Worm (Caenorhabditis elegans) whole organism, L3 larva: ENCODE measurements around the gene ptc-3.

Experiments
- R02D3.7 ChIP-seq: fragments of 150-350 bp; optimal IDR thresholded peaks from 2 replicates; lab custom pipeline; 2014; ENCODE audit warnings: missing biosample characterization, missing genetic modification characterization
- ZK546.5 ChIP-seq: sonication (generic microtip); optimal IDR thresholded peaks from 2 replicates; lab custom pipeline; 2017; ENCODE audit warnings: missing biosample characterization, missing genetic modification characterization
- ama-1 ChIP-seq: fragments of 150-350 bp; optimal IDR thresholded peaks from 2 replicates; lab custom pipeline; 2018
- ceh-16 ChIP-seq: sonication (generic microtip); optimal IDR thresholded peaks from 2 replicates; lab custom pipeline; 2017; ENCODE audit warnings: missing biosample characterization, missing genetic modification characterization
- ceh-28 ChIP-seq: fragments of 150-350 bp; optimal IDR thresholded peaks from 2 replicates; lab custom pipeline; 2014; ENCODE audit warnings: missing biosample characterization, missing genetic modification reagents, missing genetic modification characterization
- ceh-9 ChIP-seq: sonication (generic microtip); optimal IDR thresholded peaks from 2 replicates; lab custom pipeline; 2018; ENCODE audit warnings: missing biosample characterization, missing genetic modification characterization
- daf-12 ChIP-seq: fragments of 150-350 bp; optimal IDR thresholded peaks from 2 replicates; lab custom pipeline; 2014; ENCODE audit warnings: missing biosample characterization, missing genetic modification reagents, missing genetic modification characterization
- egl-5 ChIP-seq: fragments of 150-350 bp; optimal IDR thresholded peaks from 2 replicates; lab custom pipeline; 2017; ENCODE audit warnings: missing biosample characterization, missing genetic modification reagents, missing genetic modification characterization, inconsistent platforms
- elt-1 ChIP-seq: fragments of 150-350 bp; optimal IDR thresholded peaks from 2 replicates; lab custom pipeline; 2014; ENCODE audit warnings: missing biosample characterization, missing genetic modification characterization
- eor-1 ChIP-seq, 2 experiments: fragments of 150-350 bp; optimal IDR thresholded peaks; 2 replicates each; lab custom pipeline; 2014 to 2018; ENCODE audit warnings: missing biosample characterization in 2 of 2, missing genetic modification characterization in 2 of 2
- fkh-2 ChIP-seq: fragments of 150-350 bp; optimal IDR thresholded peaks from 2 replicates; lab custom pipeline; 2014; ENCODE audit warnings: missing biosample characterization, missing genetic modification reagents, missing genetic modification characterization
- fos-1 ChIP-seq: fragments of 150-350 bp; optimal IDR thresholded peaks from 2 replicates; lab custom pipeline; 2014; ENCODE audit warnings: missing biosample characterization, missing genetic modification characterization
- hmg-11 ChIP-seq: sonication (generic microtip); optimal IDR thresholded peaks from 2 replicates; lab custom pipeline; 2016; ENCODE audit warnings: missing genetic modification characterization, missing compliant biosample characterization
- jun-1 ChIP-seq: fragments of 150-350 bp; optimal IDR thresholded peaks from 2 replicates; lab custom pipeline; 2014; ENCODE audit warnings: missing biosample characterization, missing genetic modification reagents, missing genetic modification characterization
- lin-15B ChIP-seq: fragments of 150-350 bp; optimal IDR thresholded peaks from 2 replicates; lab custom pipeline; 2014; ENCODE audit warnings: missing biosample characterization, missing genetic modification characterization
- lsy-12 ChIP-seq: sonication (generic microtip); optimal IDR thresholded peaks from 2 replicates; lab custom pipeline; 2016; ENCODE audit warnings: mild to moderate bottlenecking, missing genetic modification characterization, missing compliant biosample characterization
- mdl-1 ChIP-seq: fragments of 150-350 bp; optimal IDR thresholded peaks from 2 replicates; lab custom pipeline; 2014; ENCODE audit warnings: missing biosample characterization, missing genetic modification characterization
- nfya-1 ChIP-seq: sonication (generic microtip); optimal IDR thresholded peaks from 2 replicates; lab custom pipeline; 2017; ENCODE audit warnings: missing genetic modification characterization, mild to moderate bottlenecking, missing compliant biosample characterization, antibody characterized with exemption, moderate library complexity; ENCODE audit not compliant: insufficient read depth
- nhr-11 ChIP-seq: fragments of 150-350 bp; optimal IDR thresholded peaks from 2 replicates; lab custom pipeline; 2014; ENCODE audit warnings: missing biosample characterization, missing genetic modification characterization
- nhr-12 ChIP-seq: fragments of 150-350 bp; optimal IDR thresholded peaks from 2 replicates; lab custom pipeline; 2014; ENCODE audit warnings: missing biosample characterization, missing genetic modification characterization
- nhr-23 ChIP-seq: fragments of 150-350 bp; optimal IDR thresholded peaks from 2 replicates; lab custom pipeline; 2014; ENCODE audit warnings: missing biosample characterization, missing genetic modification reagents, missing genetic modification characterization
- nhr-237 ChIP-seq: fragments of 150-350 bp; optimal IDR thresholded peaks from 2 replicates; lab custom pipeline; 2014; ENCODE audit warnings: missing biosample characterization, missing genetic modification characterization
- nhr-25 ChIP-seq: sonication (generic microtip); optimal IDR thresholded peaks from 2 replicates; lab custom pipeline; 2017; ENCODE audit warnings: missing biosample characterization, missing genetic modification characterization
- nhr-28 ChIP-seq: fragments of 150-350 bp; optimal IDR thresholded peaks from 2 replicates; lab custom pipeline; 2014; ENCODE audit warnings: missing biosample characterization, missing genetic modification characterization
- nhr-43 ChIP-seq: sonication (generic microtip); optimal IDR thresholded peaks from 2 replicates; lab custom pipeline; 2016; ENCODE audit warnings: mild to moderate bottlenecking, missing genetic modification characterization, missing compliant biosample characterization; ENCODE audit not compliant: poor library complexity, severe bottlenecking
- nhr-67 ChIP-seq: fragments of 150-350 bp; optimal IDR thresholded peaks from 2 replicates; lab custom pipeline; 2014; ENCODE audit warnings: missing biosample characterization, missing genetic modification characterization
- nhr-77 ChIP-seq: fragments of 150-350 bp; optimal IDR thresholded peaks from 2 replicates; lab custom pipeline; 2014; ENCODE audit warnings: missing biosample characterization, missing genetic modification characterization
- pha-4 ChIP-seq: fragments of 150-350 bp; optimal IDR thresholded peaks from 2 replicates; lab custom pipeline; 2014; ENCODE audit warnings: missing biosample characterization, missing genetic modification reagents, missing genetic modification characterization
- sea-2 ChIP-seq: fragments of 150-350 bp; sonication (generic microtip); optimal IDR thresholded peaks from 4 replicates; lab custom pipeline; 2014; ENCODE audit warnings: missing biosample characterization, missing genetic modification reagents, missing genetic modification characterization
- skn-1 ChIP-seq: fragments of 150-350 bp; optimal IDR thresholded peaks from 2 replicates; lab custom pipeline; 2014; ENCODE audit warnings: missing biosample characterization, missing genetic modification characterization
- snpc-4 ChIP-seq: fragments of 150-350 bp; optimal IDR thresholded peaks from 2 replicates; lab custom pipeline; 2014; ENCODE audit warnings: missing biosample characterization, missing genetic modification characterization
- tbx-2 ChIP-seq: sonication (generic microtip); optimal IDR thresholded peaks from 2 replicates; lab custom pipeline; 2016; ENCODE audit warnings: mild to moderate bottlenecking, missing genetic modification characterization, missing compliant biosample characterization
- unc-62 ChIP-seq: fragments of 150-350 bp; sonication (generic microtip); optimal IDR thresholded peaks from 4 replicates; lab custom pipeline; 2014; ENCODE audit warnings: missing biosample characterization, missing genetic modification reagents, missing genetic modification characterization
- zag-1 ChIP-seq: fragments of 150-350 bp; optimal IDR thresholded peaks from 2 replicates; lab custom pipeline; 2014; ENCODE audit warnings: missing biosample characterization, missing genetic modification characterization
- ztf-11 ChIP-seq: fragments of 150-350 bp; optimal IDR thresholded peaks from 2 replicates; lab custom pipeline; 2014; ENCODE audit warnings: missing biosample characterization, missing genetic modification characterization
- ztf-4 ChIP-seq: fragments of 150-350 bp; optimal IDR thresholded peaks from 2 replicates; lab custom pipeline; 2014; ENCODE audit warnings: missing biosample characterization, missing genetic modification characterization

Gene ptc-3

ce11 chrII:2888957-2889630 is 36.7 kb upstream of the ptc-3 start, which contains the start of gene pinn-1 (continued):
- TF ChIP-seq sea-2 (GFP tag; lab: Kevin White, UChicago): no peak
- TF ChIP-seq ztf-4: peak; percentile 36
- TF ChIP-seq snpc-4 (tag; lab: Kevin White, UChicago): peak; percentile 77
- TF ChIP-seq hmg-11 (tag; lab: Kevin White, UChicago): peak; percentile 54
- no peak for TF ChIP-seq nhr-28 (tag; lab: Kevin White, UChicago)
- peak; percentile 89 for TF ChIP-seq nhr-23 (tag; lab: Kevin White, UChicago)
- TF ChIP-seq elt-1 (tag; lab: Kevin White, UChicago): peak; percentile 5
- TF ChIP-seq ztf-11 (tag; lab: Kevin White, UChicago): no peak
- peak; percentile 48 for TF ChIP-seq skn-1 (tag; lab: Kevin White, UChicago)
- no peak for TF ChIP-seq unc-62
- no peak for TF ChIP-seq daf-12 (tag; lab: Kevin White, UChicago)
- peak; percentile 40 for TF ChIP-seq jun-1
- no peak for TF ChIP-seq mdl-1 (tag; lab: Kevin White, UChicago)
- peak; percentile 88 for TF ChIP-seq ceh-28 (tag; lab: Kevin White, UChicago)
- TF ChIP-seq nfya-1 (tag; lab: Kevin White, UChicago): peak; percentile 80
- TF ChIP-seq nhr-25 (tag; lab: Kevin White, UChicago): peak; percentile 64
- peak; percentile 97 for TF ChIP-seq lin-15B (tag; lab: Kevin White, UChicago)
- peak; percentile 21 for TF ChIP-seq R02D3.7 (tag; lab: Kevin White, UChicago)
- TF ChIP-seq eor-1 (tag; optimal IDR thresholded peaks at IDR 0.05; lab: Kevin White, UChicago): no peak
- TF ChIP-seq nhr-11: no peak
- TF ChIP-seq pha-4: peak; percentile 90
- TF ChIP-seq egl-5 (tag; lab: Kevin White, UChicago): peak; percentile 73

DNA sequence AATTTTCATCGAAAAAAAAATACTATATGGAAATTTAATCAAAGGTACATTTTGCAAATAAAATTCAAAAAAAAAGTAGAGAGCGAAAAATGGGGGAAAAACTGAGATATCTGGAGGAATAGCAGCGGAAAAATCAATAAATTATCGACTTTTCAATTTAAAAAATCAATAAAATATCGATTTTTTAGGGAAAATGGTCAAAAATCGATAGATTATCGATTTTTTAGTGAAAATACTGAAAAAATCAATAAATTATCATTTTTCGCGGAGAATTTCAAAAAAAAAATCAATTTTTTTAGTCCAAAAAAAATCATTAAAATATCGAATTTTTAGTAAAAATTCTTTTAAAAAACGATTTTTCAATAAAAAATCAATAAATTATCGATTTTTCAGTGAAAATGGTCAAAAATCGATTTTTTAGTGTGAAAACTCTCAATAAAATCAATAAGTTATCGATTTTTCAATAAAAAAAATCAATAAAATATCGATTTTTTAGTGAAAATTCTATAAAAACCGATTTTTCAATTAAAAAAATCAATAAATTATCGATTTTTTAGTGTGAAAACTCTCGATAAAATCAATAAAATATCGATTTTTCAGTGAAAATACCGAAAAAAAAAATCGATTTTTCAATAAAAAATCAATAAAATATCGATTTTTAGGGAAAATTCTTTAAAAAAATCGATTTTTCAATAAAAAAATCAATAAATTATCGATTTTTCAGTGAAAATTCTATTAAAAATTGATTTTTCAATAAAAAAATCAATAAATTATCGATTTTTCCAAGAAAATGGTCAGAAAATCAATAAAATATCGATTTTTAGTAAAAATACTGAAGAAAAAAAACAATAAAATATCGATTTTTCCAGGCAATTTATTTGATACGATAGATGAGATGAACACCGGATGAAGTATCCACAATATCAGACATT is 33.4 kb upstream of the ptc-3 start:
- no peak for TF ChIP-seq ama-1 (lab: Kevin White, UChicago)
- no peak for TF ChIP-seq nhr-25 (tag; lab: Kevin White, UChicago)
- peak; percentile 94 for TF ChIP-seq ceh-28 (tag; lab: Kevin White, UChicago)
- TF ChIP-seq zag-1 (tag; lab: Kevin White, UChicago): no peak

DNA sequence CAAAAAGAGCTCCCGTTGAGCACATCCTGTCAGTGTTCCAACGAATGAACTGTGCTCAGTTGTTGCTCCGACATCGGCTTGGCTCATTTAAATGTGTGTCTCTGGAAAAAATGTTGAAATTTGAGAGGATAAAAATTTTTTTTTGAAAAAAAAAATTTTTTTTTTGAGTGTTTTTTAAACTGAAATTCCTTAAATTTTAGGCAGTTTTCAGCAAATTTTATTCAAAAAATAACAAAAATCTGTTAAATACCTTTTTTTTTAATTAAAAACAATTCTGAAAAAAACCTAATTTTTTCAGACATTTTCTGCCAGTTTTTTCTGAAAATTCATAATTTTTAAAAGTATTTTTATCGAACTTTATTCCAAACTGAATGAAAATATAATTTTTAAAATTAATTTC is 32.4 kb upstream of the ptc-3 start, which contains the start of gene pigw-1:
Gene pigw-1 (minus strand): TSS at position 101 of the 400 bp plus-strand sequence.
- TF ChIP-seq unc-62 (no peak), lsy-12 (tag; lab: Kevin White, UChicago) (no peak), nhr-11 (no peak), fos-1 (no peak), ceh-28 (tag; lab: Kevin White, UChicago) (no peak), hmg-11 (tag; lab: Kevin White, UChicago) (no peak), fkh-2 (tag; lab: Kevin White, UChicago) (no peak), ceh-16 (tag; lab: Kevin White, UChicago) (no peak), daf-12 (tag; lab: Kevin White, UChicago) (no peak), elt-1 (tag; lab: Kevin White, UChicago) (no peak), mdl-1 (tag; lab: Kevin White, UChicago) (no peak), R02D3.7 (tag; lab: Kevin White, UChicago) (no peak), snpc-4 (tag; lab: Kevin White, UChicago) (no peak), ceh-9 (tag; lab: Kevin White, UChicago) (no peak)

DNA sequence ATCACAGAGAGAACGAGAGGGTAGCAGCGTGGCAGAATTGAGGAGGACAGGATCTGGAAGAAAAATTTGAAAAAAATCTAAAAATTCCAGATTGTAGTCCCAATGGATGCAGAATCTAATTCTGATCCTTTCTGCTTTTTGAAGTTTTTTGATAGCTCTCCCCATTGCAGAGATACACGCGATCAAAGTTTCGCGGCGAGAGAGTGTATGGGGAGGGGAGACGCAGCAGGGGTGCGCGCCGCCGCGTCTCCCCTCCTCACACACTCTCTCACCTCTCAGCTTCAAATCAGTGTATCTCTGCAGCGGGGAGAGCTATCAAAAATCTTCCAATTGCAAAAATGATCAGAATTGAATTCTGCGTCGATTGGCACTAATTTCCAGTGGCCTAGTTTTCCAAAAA is 28.7 kb upstream of the ptc-3 start:
- TF ChIP-seq nhr-12: no peak
- TF ChIP-seq tbx-2 (tag; lab: Kevin White, UChicago): no peak
- TF ChIP-seq ztf-11 (tag; lab: Kevin White, UChicago): no peak
- TF ChIP-seq eor-1 (tag; optimal IDR thresholded peaks at IDR 0.05; lab: Kevin White, UChicago): no peak
- no peak for TF ChIP-seq ZK546.5
- TF ChIP-seq nhr-77 (tag; lab: Kevin White, UChicago): no peak
- TF ChIP-seq sea-2 (GFP tag; lab: Kevin White, UChicago): no peak
- no peak for TF ChIP-seq snpc-4 (tag; lab: Kevin White, UChicago)
- no peak for TF ChIP-seq nhr-25 (tag; lab: Kevin White, UChicago)
- TF ChIP-seq nhr-23 (tag; lab: Kevin White, UChicago): no peak
- no peak for TF ChIP-seq fos-1
- no peak for TF ChIP-seq ama-1 (lab: Kevin White, UChicago)
- TF ChIP-seq nhr-237: no peak
- no peak for TF ChIP-seq nhr-67
- TF ChIP-seq nhr-43 (tag; lab: Kevin White, UChicago): no peak
- no peak for TF ChIP-seq nhr-11
- no peak for TF ChIP-seq nhr-28 (tag; lab: Kevin White, UChicago)
